Worm (Caenorhabditis elegans) whole organism, midembryonic: ENCODE data around the gene K09C6.7.

Experiments
- flt-1 ChIP-seq: fragments of 200-800 bp; sonication (Bioruptor generic); IDR thresholded peaks from 2 replicates; pipeline ENCODE4 v1.3.6; 2022; ENCODE audit warnings: missing genetic modification characterization, missing compliant biosample characterization
- med-1 ChIP-seq: sonication (generic microtip); optimal IDR thresholded peaks from 2 replicates; lab custom pipeline; 2017; ENCODE audit warnings: missing genetic modification characterization, mild to moderate bottlenecking, missing compliant biosample characterization, antibody characterized with exemption, missing genetic modification reagents; ENCODE audit not compliant: insufficient read depth
- ztf-29 ChIP-seq: fragments of 200-800 bp; sonication (Bioruptor generic); IDR thresholded peaks from 2 replicates; pipeline ENCODE4 v1.3.6; 2022; ENCODE audit warnings: missing genetic modification reagents, missing genetic modification characterization, missing compliant biosample characterization

- TF ChIP-seq ztf-29 (GFP tag; lab: Robert Waterston, UW): no peak
- no peak for TF ChIP-seq med-1 (GFP tag; lab: Kevin White, UChicago)
- no peak for TF ChIP-seq flt-1 (GFP tag; lab: Robert Waterston, UW)
Observed at ce11 chrV:800271-800670, 38.6 kb downstream of the K09C6.7 start.
